Fruit fly (Drosophila melanogaster) whole organism, embryonic: ENCODE measurements around the gene CG11790.

Experiments used
- ATbp ChIP-seq: fragments of 200-800 bp; sonication (Bioruptor generic); optimal IDR thresholded peaks from 2 replicates; lab custom pipeline; 2017; ENCODE audit warnings: missing biosample characterization, mild to moderate bottlenecking, missing genetic modification characterization, missing genetic modification reagents
- B-H1 ChIP-seq: fragments of 200-800 bp; sonication (Bioruptor generic); IDR thresholded peaks from 3 replicates; pipeline ENCODE4 v1.3.6; 2022; ENCODE audit warnings: missing biosample characterization, missing genetic modification characterization
- Blimp-1 ChIP-seq: fragments of 200-800 bp; sonication (Bioruptor generic); optimal IDR thresholded peaks from 3 replicates; lab custom pipeline; 2018; ENCODE audit warnings: missing biosample characterization, missing genetic modification characterization, mild to moderate bottlenecking, moderate library complexity, missing genetic modification reagents
- CG1024 ChIP-seq: fragments of 200-800 bp; sonication (Bioruptor generic); IDR thresholded peaks from 2 replicates; pipeline ENCODE4 v1.3.6; 2022; ENCODE audit warnings: missing biosample characterization, missing genetic modification characterization
- CG10462 ChIP-seq: fragments of 200-800 bp; sonication (Bioruptor generic); optimal IDR thresholded peaks from 2 replicates; lab custom pipeline; 2016; ENCODE audit warnings: missing biosample characterization, missing genetic modification characterization
- CG10543 ChIP-seq: fragments of 200-800 bp; sonication (Bioruptor generic); optimal IDR thresholded peaks from 3 replicates; lab custom pipeline; 2017; ENCODE audit warnings: missing biosample characterization, mild to moderate bottlenecking, missing genetic modification characterization, moderate library complexity
- CG11093 ChIP-seq: fragments of 200-800 bp; sonication (Bioruptor generic); IDR thresholded peaks from 3 replicates; pipeline ENCODE4 v1.3.6; 2022; ENCODE audit warnings: missing biosample characterization, missing genetic modification characterization
- CG11696 ChIP-seq: fragments of 200-800 bp; sonication (Bioruptor generic); IDR thresholded peaks from 2 replicates; pipeline ENCODE4 v1.3.6; 2022; ENCODE audit warnings: missing biosample characterization, missing genetic modification characterization
- CG15696 ChIP-seq: fragments of 200-800 bp; sonication (Bioruptor generic); optimal IDR thresholded peaks from 2 replicates; lab custom pipeline; 2019; ENCODE audit warnings: missing biosample characterization, mild to moderate bottlenecking, missing genetic modification characterization, moderate library complexity
- CG1647 ChIP-seq: fragments of 200-800 bp; sonication (Bioruptor generic); optimal IDR thresholded peaks from 3 replicates; lab custom pipeline; 2016; ENCODE audit warnings: missing biosample characterization, missing genetic modification characterization
- CG16813 ChIP-seq: fragments of 200-800 bp; sonication (Bioruptor generic); IDR thresholded peaks from 3 replicates; pipeline ENCODE4 v1.3.6; 2022; ENCODE audit warnings: missing biosample characterization, missing genetic modification characterization; ENCODE audit not compliant: partially characterized antibody
- CG16815 ChIP-seq: fragments of 200-800 bp; sonication (Bioruptor generic); optimal IDR thresholded peaks from 3 replicates; lab custom pipeline; 2017; ENCODE audit warnings: missing biosample characterization, mild to moderate bottlenecking, missing genetic modification characterization
- CG18599 ChIP-seq: fragments of 200-800 bp; sonication (Bioruptor generic); optimal IDR thresholded peaks from 3 replicates; lab custom pipeline; 2017; ENCODE audit warnings: missing biosample characterization, missing genetic modification characterization, mild to moderate bottlenecking, moderate library complexity, missing genetic modification reagents
- CG18619 ChIP-seq: fragments of 200-800 bp; sonication (Bioruptor generic); optimal IDR thresholded peaks from 3 replicates; lab custom pipeline; 2017; ENCODE audit warnings: missing biosample characterization, mild to moderate bottlenecking, missing genetic modification characterization
- CG2202 ChIP-seq: fragments of 200-800 bp; sonication (Bioruptor generic); optimal IDR thresholded peaks from 2 replicates; lab custom pipeline; 2018; ENCODE audit warnings: missing biosample characterization, mild to moderate bottlenecking, missing genetic modification characterization
- CG2712 ChIP-seq: fragments of 200-800 bp; optimal IDR thresholded peaks from 3 replicates; lab custom pipeline; 2019; ENCODE audit warnings: missing biosample characterization, mild to moderate bottlenecking, missing genetic modification characterization, moderate library complexity
- CG30431 ChIP-seq: fragments of 200-800 bp; sonication (Bioruptor generic); optimal IDR thresholded peaks from 2 replicates; lab custom pipeline; 2017; ENCODE audit warnings: missing biosample characterization, missing genetic modification characterization
- CG4404 ChIP-seq: fragments of 200-800 bp; sonication (Bioruptor generic); IDR thresholded peaks from 2 replicates; pipeline ENCODE4 v1.3.6; 2022; ENCODE audit warnings: missing biosample characterization, missing genetic modification characterization
- CG4854 ChIP-seq: fragments of 200-800 bp; sonication (Bioruptor generic); optimal IDR thresholded peaks from 2 replicates; lab custom pipeline; 2016; ENCODE audit warnings: missing biosample characterization, missing genetic modification characterization, inconsistent platforms
- CG6175 ChIP-seq: fragments of 200-800 bp; sonication (Bioruptor generic); IDR thresholded peaks from 3 replicates; pipeline ENCODE4 v1.3.6; 2022; ENCODE audit warnings: missing biosample characterization, missing genetic modification characterization
- CG7556 ChIP-seq: fragments of 200-800 bp; sonication (Bioruptor generic); optimal IDR thresholded peaks from 2 replicates; lab custom pipeline; 2017; ENCODE audit warnings: missing biosample characterization, mild to moderate bottlenecking, missing genetic modification characterization
- CrebB ChIP-seq: fragments of 200-800 bp; sonication (Bioruptor generic); optimal IDR thresholded peaks from 3 replicates; lab custom pipeline; 2018; ENCODE audit warnings: missing biosample characterization, mild to moderate bottlenecking, missing genetic modification characterization
- Dp ChIP-seq: fragments of 200-800 bp; sonication (Bioruptor generic); optimal IDR thresholded peaks from 2 replicates; lab custom pipeline; 2018; ENCODE audit warnings: missing biosample characterization, mild to moderate bottlenecking, missing genetic modification characterization, moderate library complexity
- Ets65A ChIP-seq: fragments of 200-800 bp; sonication (Bioruptor generic); peaks from one replicate; lab custom pipeline; 2016; ENCODE audit warnings: missing biosample characterization, missing genetic modification characterization
- Fer2 ChIP-seq: fragments of 200-800 bp; sonication (Bioruptor generic); optimal IDR thresholded peaks from 2 replicates; lab custom pipeline; 2018; ENCODE audit warnings: missing biosample characterization, mild to moderate bottlenecking, missing genetic modification characterization, moderate library complexity
- H15 ChIP-seq: fragments of 200-800 bp; sonication (Bioruptor generic); IDR thresholded peaks from 3 replicates; pipeline ENCODE4 v1.3.6; 2022; ENCODE audit warnings: missing biosample characterization, missing genetic modification characterization
- HLH4C ChIP-seq: fragments of 200-800 bp; sonication (Bioruptor generic); IDR thresholded peaks from 3 replicates; pipeline ENCODE4 v1.3.6; 2022; ENCODE audit warnings: missing biosample characterization, missing genetic modification characterization; ENCODE audit not compliant: partially characterized antibody
- HmgD ChIP-seq: fragments of 200-800 bp; sonication (Bioruptor generic); optimal IDR thresholded peaks from 3 replicates; lab custom pipeline; 2016; ENCODE audit warnings: missing biosample characterization, missing genetic modification characterization
- Lpt ChIP-seq: fragments of >200 bp; optimal IDR thresholded peaks from 2 replicates; lab custom pipeline; 2018; ENCODE audit warnings: missing biosample characterization, missing genetic modification characterization
- Myb ChIP-seq: fragments of 200-800 bp; sonication (Bioruptor generic); optimal IDR thresholded peaks from 2 replicates; lab custom pipeline; 2016; ENCODE audit warnings: missing biosample characterization, missing genetic modification characterization
- Rx ChIP-seq: fragments of 200-800 bp; sonication (Bioruptor generic); IDR thresholded peaks from 2 replicates; pipeline ENCODE4 v1.3.6; 2022; ENCODE audit warnings: missing biosample characterization, missing genetic modification characterization
- TFAM ChIP-seq: fragments of 200-800 bp; sonication (Bioruptor generic); optimal IDR thresholded peaks from 2 replicates; lab custom pipeline; 2017; ENCODE audit warnings: missing biosample characterization, missing genetic modification characterization, inconsistent platforms
- Trl ChIP-seq, 3 experiments: fragments of >200 bp in 2 of 3; fragments of 200-800 bp in 1 of 3; sonication (Bioruptor generic) in 1 of 3; optimal IDR thresholded peaks; 2 replicates in 1 of 3; 3 replicates in 2 of 3; lab custom pipeline; 2016 to 2017; ENCODE audit warnings: missing biosample characterization in 1 of 3, missing genetic modification characterization in 1 of 3
- Vsx1 ChIP-seq: fragments of 200-800 bp; sonication (Bioruptor generic); optimal IDR thresholded peaks from 2 replicates; lab custom pipeline; 2017; ENCODE audit warnings: missing biosample characterization, mild to moderate bottlenecking, missing genetic modification characterization, missing genetic modification reagents
- bcd ChIP-seq: fragments of 200-800 bp; sonication (Bioruptor generic); optimal IDR thresholded peaks from 2 replicates; lab custom pipeline; 2017; ENCODE audit warnings: missing biosample characterization, mild to moderate bottlenecking, missing genetic modification characterization
- crc ChIP-seq: fragments of 200-800 bp; sonication (Bioruptor generic); optimal IDR thresholded peaks from 2 replicates; lab custom pipeline; 2016; ENCODE audit warnings: missing biosample characterization, missing genetic modification characterization
- dimm ChIP-seq: fragments of 200-800 bp; sonication (Bioruptor generic); IDR thresholded peaks from 2 replicates; pipeline ENCODE4 v1.3.6; 2022; ENCODE audit warnings: missing biosample characterization, missing genetic modification characterization
- ftz-f1 ChIP-seq: fragments of 200-800 bp; sonication (Bioruptor generic); optimal IDR thresholded peaks from 2 replicates; lab custom pipeline; 2016; ENCODE audit warnings: missing biosample characterization, missing genetic modification characterization
- lbe ChIP-seq: fragments of 200-800 bp; sonication (Bioruptor generic); optimal IDR thresholded peaks from 2 replicates; lab custom pipeline; 2016; ENCODE audit warnings: missing biosample characterization, mild to moderate bottlenecking, missing genetic modification characterization
- lola ChIP-seq, 3 experiments: fragments of >200 bp in 2 of 3; fragments of 200-800 bp in 1 of 3; sonication (Bioruptor generic) in 1 of 3; optimal IDR thresholded peaks; 2 replicates each; lab custom pipeline; 2017 to 2019; ENCODE audit warnings: missing biosample characterization in 3 of 3, missing genetic modification characterization in 3 of 3, mild to moderate bottlenecking in 1 of 3, moderate library complexity in 1 of 3
- pum ChIP-seq: fragments of 200-800 bp; sonication (Bioruptor generic); optimal IDR thresholded peaks from 2 replicates; lab custom pipeline; 2016; ENCODE audit warnings: missing biosample characterization, missing genetic modification characterization
- salm ChIP-seq: fragments of 200-800 bp; sonication (Bioruptor generic); optimal IDR thresholded peaks from 2 replicates; lab custom pipeline; 2018; ENCODE audit warnings: missing biosample characterization, mild to moderate bottlenecking, missing genetic modification characterization
- sna ChIP-seq: fragments of 200-800 bp; sonication (Bioruptor generic); IDR thresholded peaks from 2 replicates; pipeline ENCODE4 v1.3.6; 2022; ENCODE audit warnings: missing biosample characterization, missing genetic modification characterization; ENCODE audit not compliant: partially characterized antibody
- trem ChIP-seq: fragments of 200-800 bp; optimal IDR thresholded peaks from 3 replicates; lab custom pipeline; 2019; ENCODE audit warnings: missing biosample characterization, mild to moderate bottlenecking, missing genetic modification characterization, moderate library complexity
- usp ChIP-seq: fragments of >200 bp; optimal IDR thresholded peaks from 2 replicates; lab custom pipeline; 2017; ENCODE audit warnings: missing biosample characterization, missing genetic modification characterization
- wor ChIP-seq: fragments of 200-800 bp; sonication (Bioruptor generic); IDR thresholded peaks from 2 replicates; pipeline ENCODE4 v1.3.6; 2022; ENCODE audit warnings: missing biosample characterization, missing genetic modification characterization
- yki ChIP-seq: fragments of >200 bp; optimal IDR thresholded peaks from 3 replicates; lab custom pipeline; 2018
- zen2 ChIP-seq: fragments of 200-800 bp; sonication (Bioruptor generic); IDR thresholded peaks from 3 replicates; pipeline ENCODE4 v1.3.6; 2022; ENCODE audit warnings: missing biosample characterization, missing genetic modification characterization; ENCODE audit not compliant: partially characterized antibody
- zfh2 ChIP-seq: fragments of 200-800 bp; sonication (Bioruptor generic); optimal IDR thresholded peaks from 2 replicates; lab custom pipeline; 2016; ENCODE audit warnings: missing biosample characterization, missing genetic modification characterization

The CG11790 gene

DNA sequence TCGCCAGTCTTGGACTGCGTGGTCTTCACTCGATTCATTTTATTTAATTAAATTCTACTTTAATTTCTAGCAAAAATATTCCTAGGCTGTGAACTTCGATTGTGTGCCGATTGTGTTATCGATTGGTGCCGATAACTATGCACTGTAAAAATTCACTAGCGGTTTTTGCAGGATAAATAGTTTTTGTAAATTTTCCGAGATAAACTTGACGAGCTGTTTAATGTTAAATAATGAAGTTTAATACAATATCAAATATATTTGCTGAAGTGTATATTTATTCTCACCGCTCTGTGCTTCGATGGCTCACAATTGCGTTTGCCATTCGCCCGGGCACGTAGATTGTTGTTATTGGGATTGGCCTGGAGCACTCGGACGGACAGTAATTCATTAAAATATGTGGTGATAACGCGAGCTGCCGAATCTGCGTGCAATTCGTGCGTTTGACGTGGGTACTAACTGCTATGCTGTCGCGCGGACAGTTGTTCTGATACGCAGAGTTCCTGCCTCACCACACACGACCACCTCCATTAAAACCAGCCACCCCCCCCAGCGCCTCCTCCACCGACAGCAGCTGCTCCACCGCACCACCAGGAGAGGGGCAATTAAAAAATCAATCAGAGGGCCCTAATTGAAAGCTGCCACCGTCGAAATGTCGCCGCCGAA, 22.5 kb upstream of the CG11790 start, which contains the start of the genes EMC6 and Hr96 (continued):
- TF ChIP-seq CrebB (tag; lab: Kevin White, UChicago) (peak; percentile 92), CG1647 (GFP tag; lab: Kevin White, UChicago) (peak; percentile 93), CG6175 (GFP tag; lab: Robert Waterston, UW) (peak; percentile 87), crc (peak; percentile 77), CG1024 (peak; percentile 81), bcd (peak; percentile 94), Vsx1 (GFP tag; lab: Kevin White, UChicago) (peak; percentile 92), HmgD (GFP tag; lab: Kevin White, UChicago) (peak; percentile 55), Trl (optimal IDR thresholded peaks at IDR 0.05; lab: Kevin White, UChicago) (no peak), Trl (GFP tag; optimal IDR thresholded peaks at IDR 0.05; lab: Kevin White, UChicago) (peak; percentile 95), ATbp (GFP tag; lab: Kevin White, UChicago) (peak; percentile 84), Rx (GFP tag; lab: Robert Waterston, UW) (peak; percentile 89), CG11696 (GFP tag; lab: Robert Waterston, UW) (peak; percentile 81), CG30431 (peak; percentile 89), CG16813 (peak; percentile 74), lola (GFP tag; optimal IDR thresholded peaks at IDR 0.05; lab: Kevin White, UChicago) (peak in 1 of 3 experiments; percentile 90), B-H1 (peak; percentile 90), Myb (GFP tag; lab: Kevin White, UChicago) (peak; percentile 70), CG18619 (GFP tag; lab: Kevin White, UChicago) (peak; percentile 91), HLH4C (GFP tag; lab: Robert Waterston, UW) (peak; percentile 84), CG7556 (GFP tag; lab: Kevin White, UChicago) (peak; percentile 91), Dp (GFP tag; lab: Kevin White, UChicago) (peak; percentile 39), CG2712 (tag; lab: Kevin White, UChicago) (peak; percentile 94), CG2202 (tag; lab: Kevin White, UChicago) (peak; percentile 80), Ets65A (GFP tag; lab: Kevin White, UChicago) (peak; percentile 99), Blimp-1 (peak; percentile 89), wor (GFP tag; lab: Robert Waterston, UW) (peak; percentile 79), CG10543 (GFP tag; lab: Kevin White, UChicago) (peak; percentile 93), zen2 (GFP tag; lab: Robert Waterston, UW) (peak; percentile 50; the same call in 1 of the 3 replicates), dimm (peak; percentile 75), yki (lab: Kevin White, UChicago) (no peak), zfh2 (GFP tag; lab: Kevin White, UChicago) (peak; percentile 95), Fer2 (peak; percentile 90), trem (tag; lab: Kevin White, UChicago) (peak; percentile 94), CG11093 (GFP tag; lab: Robert Waterston, UW) (peak; percentile 75; the same call in 2 of the 3 replicates), lbe (GFP tag; lab: Kevin White, UChicago) (peak; percentile 92), usp (no peak), sna (GFP tag; lab: Robert Waterston, UW) (peak; percentile 75; the same call in 1 of the 2 replicates), ftz-f1 (GFP tag; lab: Kevin White, UChicago) (peak; percentile 78), CG18599 (peak; percentile 96), H15 (GFP tag; lab: Robert Waterston, UW) (peak; percentile 93), Lpt (GFP tag; lab: Kevin White, UChicago) (no peak), CG4854 (no peak), TFAM (peak; percentile 68), CG16815 (GFP tag; lab: Kevin White, UChicago) (peak; percentile 88), CG4404 (peak; percentile 85), salm (tag; lab: Kevin White, UChicago) (peak; percentile 84), CG15696 (tag; lab: Kevin White, UChicago) (peak; percentile 92), CG10462 (GFP tag; lab: Kevin White, UChicago) (peak; percentile 88), pum (GFP tag; lab: Kevin White, UChicago) (peak; percentile 93)
